Worm (Caenorhabditis elegans) whole organism, mixed stage, embryonic: ENCODE results near the gene T19D12.9.

Experiments
- M03D4.4 ChIP-seq: sonication (generic microtip); optimal IDR thresholded peaks from 2 replicates; lab custom pipeline; 2017; ENCODE audit warnings: mild to moderate bottlenecking, missing genetic modification characterization, missing compliant biosample characterization
- bed-3 ChIP-seq: fragments of 200-800 bp; sonication (Bioruptor generic); optimal IDR thresholded peaks from 3 replicates; lab custom pipeline; 2018; ENCODE audit warnings: mild to moderate bottlenecking, missing genetic modification characterization, moderate library complexity, missing compliant biosample characterization
- blmp-1 ChIP-seq: fragments of 150-350 bp; optimal IDR thresholded peaks from 2 replicates; lab custom pipeline; 2014; ENCODE audit warnings: missing biosample characterization, missing genetic modification characterization
- ceh-39 ChIP-seq: fragments of 150-350 bp; optimal IDR thresholded peaks from 2 replicates; lab custom pipeline; 2014; ENCODE audit warnings: missing biosample characterization, missing genetic modification characterization
- ceh-43 ChIP-seq: fragments of 200-800 bp; sonication (Bioruptor generic); optimal IDR thresholded peaks from 2 replicates; lab custom pipeline; 2018; ENCODE audit warnings: mild to moderate bottlenecking, missing genetic modification characterization, moderate library complexity, missing compliant biosample characterization
- ceh-83 ChIP-seq: fragments of 200-800 bp; sonication (Bioruptor generic); optimal IDR thresholded peaks from 2 replicates; lab custom pipeline; 2018; ENCODE audit warnings: mild to moderate bottlenecking, missing genetic modification characterization, missing compliant biosample characterization
- ces-1 ChIP-seq: fragments of 150-350 bp; optimal IDR thresholded peaks from 2 replicates; lab custom pipeline; 2014; ENCODE audit warnings: missing biosample characterization, missing genetic modification reagents, missing genetic modification characterization
- cnd-1 ChIP-seq: fragments of 200-800 bp; sonication (Bioruptor generic); optimal IDR thresholded peaks from 2 replicates; lab custom pipeline; 2018; ENCODE audit warnings: mild to moderate bottlenecking, missing genetic modification characterization, missing compliant biosample characterization
- drap-1 ChIP-seq: fragments of 200-800 bp; sonication (Bioruptor generic); optimal IDR thresholded peaks from 3 replicates; lab custom pipeline; 2018; ENCODE audit warnings: mild to moderate bottlenecking, missing genetic modification characterization, missing compliant biosample characterization
- elt-1 ChIP-seq: sonication (generic microtip); optimal IDR thresholded peaks from 2 replicates; lab custom pipeline; 2017; ENCODE audit warnings: missing genetic modification characterization, mild to moderate bottlenecking, missing compliant biosample characterization, antibody characterized with exemption, moderate library complexity, borderline replicate concordance; ENCODE audit not compliant: insufficient read depth
- flh-1 ChIP-seq: fragments of 200-800 bp; sonication (Bioruptor generic); optimal IDR thresholded peaks from 2 replicates; lab custom pipeline; 2018; ENCODE audit warnings: mild to moderate bottlenecking, missing genetic modification characterization, moderate library complexity, missing compliant biosample characterization
- hlh-1 ChIP-seq: fragments of 150-350 bp; optimal IDR thresholded peaks from 2 replicates; lab custom pipeline; 2014; ENCODE audit warnings: missing biosample characterization, missing genetic modification reagents, missing genetic modification characterization
- lin-13 ChIP-seq: fragments of 150-350 bp; optimal IDR thresholded peaks from 2 replicates; lab custom pipeline; 2014; ENCODE audit warnings: missing biosample characterization, missing genetic modification characterization
- lin-32 ChIP-seq: fragments of 200-800 bp; sonication (Bioruptor generic); optimal IDR thresholded peaks from 2 replicates; lab custom pipeline; 2018; ENCODE audit warnings: mild to moderate bottlenecking, missing genetic modification characterization, missing compliant biosample characterization
- lsy-2 ChIP-seq: fragments of 150-350 bp; optimal IDR thresholded peaks from 2 replicates; lab custom pipeline; 2014; ENCODE audit warnings: missing biosample characterization, missing genetic modification characterization
- mab-5 ChIP-seq: fragments of 150-350 bp; optimal IDR thresholded peaks from 2 replicates; lab custom pipeline; 2014; ENCODE audit warnings: missing biosample characterization, missing genetic modification characterization
- mep-1 ChIP-seq: fragments of 150-350 bp; optimal IDR thresholded peaks from 2 replicates; lab custom pipeline; 2017; ENCODE audit warnings: missing biosample characterization, missing genetic modification reagents, missing genetic modification characterization, inconsistent platforms
- mls-2 ChIP-seq: sonication (generic microtip); optimal IDR thresholded peaks from 2 replicates; lab custom pipeline; 2016; ENCODE audit warnings: mild to moderate bottlenecking, missing genetic modification characterization, moderate library complexity, missing compliant biosample characterization
- nhr-12 ChIP-seq: fragments of 150-350 bp; optimal IDR thresholded peaks from 2 replicates; lab custom pipeline; 2014; ENCODE audit warnings: missing biosample characterization, missing genetic modification characterization
- nhr-2 ChIP-seq: fragments of 150-350 bp; optimal IDR thresholded peaks from 2 replicates; lab custom pipeline; 2014; ENCODE audit warnings: missing biosample characterization, missing genetic modification characterization
- nhr-237 ChIP-seq: fragments of 150-350 bp; optimal IDR thresholded peaks from 2 replicates; lab custom pipeline; 2014; ENCODE audit warnings: missing biosample characterization, missing genetic modification characterization
- nhr-28 ChIP-seq: fragments of 150-350 bp; optimal IDR thresholded peaks from 2 replicates; lab custom pipeline; 2014; ENCODE audit warnings: missing biosample characterization, missing genetic modification characterization
- nhr-76 ChIP-seq: sonication (generic microtip); optimal IDR thresholded peaks from 2 replicates; lab custom pipeline; 2017; ENCODE audit warnings: missing biosample characterization, missing genetic modification characterization
- pha-4 ChIP-seq: fragments of 150-350 bp; optimal IDR thresholded peaks from 2 replicates; lab custom pipeline; 2018; ENCODE audit warnings: missing biosample characterization, missing genetic modification reagents, missing genetic modification characterization
- sem-2 ChIP-seq: fragments of 200-800 bp; sonication (Bioruptor generic); optimal IDR thresholded peaks from 2 replicates; lab custom pipeline; 2018; ENCODE audit warnings: mild to moderate bottlenecking, missing genetic modification characterization, missing compliant biosample characterization
- snpc-4 ChIP-seq: fragments of 150-350 bp; optimal IDR thresholded peaks from 2 replicates; lab custom pipeline; 2014; ENCODE audit warnings: missing biosample characterization, missing genetic modification characterization
- sptf-1 ChIP-seq: sonication (generic microtip); optimal IDR thresholded peaks from 2 replicates; lab custom pipeline; 2017; ENCODE audit warnings: mild to moderate bottlenecking, missing genetic modification characterization, moderate library complexity, missing compliant biosample characterization
- tbx-8 ChIP-seq: fragments of 200-800 bp; sonication (Bioruptor generic); optimal IDR thresholded peaks from 2 replicates; lab custom pipeline; 2018; ENCODE audit warnings: mild to moderate bottlenecking, missing genetic modification characterization, moderate library complexity, missing compliant biosample characterization
- unc-120 ChIP-seq: sonication (generic microtip); optimal IDR thresholded peaks from 2 replicates; lab custom pipeline; 2017; ENCODE audit warnings: missing genetic modification characterization, missing compliant biosample characterization; ENCODE audit not compliant: poor library complexity, severe bottlenecking
- unc-39 ChIP-seq: fragments of 150-350 bp; optimal IDR thresholded peaks from 2 replicates; lab custom pipeline; 2014; ENCODE audit warnings: missing biosample characterization, missing genetic modification characterization
- unc-62 ChIP-seq: fragments of 150-350 bp; optimal IDR thresholded peaks from 2 replicates; lab custom pipeline; 2014; ENCODE audit warnings: missing biosample characterization, missing genetic modification reagents, missing genetic modification characterization

T19D12.9 gene

DNA sequence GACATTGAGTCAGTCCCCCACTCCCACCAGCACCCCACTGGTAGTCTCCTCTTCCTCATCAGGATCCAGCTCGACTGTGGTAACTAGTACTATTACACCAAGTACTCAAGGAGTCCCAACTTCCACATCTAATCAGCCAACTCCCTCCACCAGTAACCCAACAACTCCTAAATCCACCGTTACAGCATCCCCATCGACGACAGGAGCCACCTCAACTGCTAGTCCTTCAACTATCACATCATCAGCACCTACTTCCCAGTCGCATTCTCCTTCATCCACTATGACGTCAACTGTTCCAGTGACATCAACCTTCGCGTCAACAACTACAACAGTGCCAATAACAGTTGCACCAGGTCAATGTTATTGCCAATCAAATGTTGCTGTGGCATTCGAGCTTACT, 14.3 kb upstream of the T19D12.9 start:
- TF ChIP-seq nhr-12 (tag; lab: Kevin White, UChicago) = no peak
- TF ChIP-seq cnd-1 (tag; lab: Kevin White, UChicago) = no peak
- no peak for TF ChIP-seq M03D4.4 (tag; lab: Kevin White, UChicago)
- no peak for TF ChIP-seq ceh-39
- TF ChIP-seq lsy-2 (tag; lab: Kevin White, UChicago) = no peak
- no peak for TF ChIP-seq mab-5 (tag; lab: Kevin White, UChicago)
- TF ChIP-seq nhr-76 (tag; lab: Kevin White, UChicago) = no peak
- TF ChIP-seq snpc-4 = no peak
- no peak for TF ChIP-seq unc-120 (tag; lab: Kevin White, UChicago)
- TF ChIP-seq nhr-2 (tag; lab: Kevin White, UChicago) = no peak
- no peak for TF ChIP-seq mep-1
- no peak for TF ChIP-seq blmp-1
- no peak for TF ChIP-seq mls-2 (tag; lab: Kevin White, UChicago)
- TF ChIP-seq lin-32 (GFP tag; lab: Kevin White, UChicago) = no peak
- TF ChIP-seq flh-1 (GFP tag; lab: Kevin White, UChicago) = no peak
- TF ChIP-seq drap-1 (GFP tag; lab: Kevin White, UChicago) = no peak

- no peak for TF ChIP-seq mls-2 (tag; lab: Kevin White, UChicago)
- no peak for TF ChIP-seq ces-1 (GFP tag; lab: Kevin White, UChicago)
- TF ChIP-seq lin-32 (GFP tag; lab: Kevin White, UChicago) = no peak
- TF ChIP-seq lin-13 (tag; lab: Kevin White, UChicago) = no peak
- no peak for TF ChIP-seq pha-4 (tag; lab: Kevin White, UChicago)
- TF ChIP-seq nhr-76 (tag; lab: Kevin White, UChicago) = no peak
- no peak for TF ChIP-seq mep-1
- TF ChIP-seq elt-1 (tag; lab: Kevin White, UChicago) = no peak
- no peak for TF ChIP-seq bed-3 (GFP tag; lab: Kevin White, UChicago)
- TF ChIP-seq cnd-1 (tag; lab: Kevin White, UChicago) = no peak
- no peak for TF ChIP-seq mab-5 (tag; lab: Kevin White, UChicago)
- TF ChIP-seq flh-1 (GFP tag; lab: Kevin White, UChicago) = no peak
- no peak for TF ChIP-seq nhr-28 (tag; lab: Kevin White, UChicago)
- TF ChIP-seq lsy-2 (tag; lab: Kevin White, UChicago) = no peak
- no peak for TF ChIP-seq nhr-237 (tag; lab: Kevin White, UChicago)
- no peak for TF ChIP-seq sptf-1
- TF ChIP-seq ceh-39 = no peak
- TF ChIP-seq ceh-83 = no peak
- TF ChIP-seq nhr-12 (tag; lab: Kevin White, UChicago) = no peak
- TF ChIP-seq sem-2 (GFP tag; lab: Kevin White, UChicago) = no peak
Measured at ce11 chrII:6667534-6667933, 13.3 kb upstream of the T19D12.9 start.

ce11 chrII:6666598-6666997, 12.4 kb upstream of the T19D12.9 start, which contains the start of gene T19D12.1:
Gene T19D12.1, plus strand, starts transcription at chrII:6666898.
- TF ChIP-seq drap-1 (GFP tag; lab: Kevin White, UChicago) (no peak), lin-32 (GFP tag; lab: Kevin White, UChicago) (no peak), lin-13 (tag; lab: Kevin White, UChicago) (no peak), ceh-43 (GFP tag; lab: Kevin White, UChicago) (no peak), hlh-1 (tag; lab: Kevin White, UChicago) (no peak), unc-62 (GFP tag; lab: Kevin White, UChicago) (no peak)

- TF ChIP-seq pha-4 (tag; lab: Kevin White, UChicago) (no peak), tbx-8 (GFP tag; lab: Kevin White, UChicago) (no peak), blmp-1 (no peak), nhr-76 (tag; lab: Kevin White, UChicago) (no peak), flh-1 (GFP tag; lab: Kevin White, UChicago) (no peak), sptf-1 (no peak), nhr-2 (tag; lab: Kevin White, UChicago) (no peak), elt-1 (tag; lab: Kevin White, UChicago) (no peak), unc-39 (tag; lab: Kevin White, UChicago) (no peak), hlh-1 (tag; lab: Kevin White, UChicago) (no peak)
Measured at ce11 chrII:6665908-6666307, 11.7 kb upstream of the T19D12.9 start.

ce11 chrII:6663799-6664198, 9.6 kb upstream of the T19D12.9 start:
- TF ChIP-seq mls-2 (tag; lab: Kevin White, UChicago) = no peak
- TF ChIP-seq lin-13 (tag; lab: Kevin White, UChicago) = no peak
- TF ChIP-seq lin-32 (GFP tag; lab: Kevin White, UChicago) = no peak
- no peak for TF ChIP-seq lsy-2 (tag; lab: Kevin White, UChicago)
- no peak for TF ChIP-seq nhr-76 (tag; lab: Kevin White, UChicago)
- no peak for TF ChIP-seq sptf-1
- no peak for TF ChIP-seq pha-4 (tag; lab: Kevin White, UChicago)
- TF ChIP-seq bed-3 (GFP tag; lab: Kevin White, UChicago) = no peak
- TF ChIP-seq ces-1 (GFP tag; lab: Kevin White, UChicago) = no peak
- TF ChIP-seq flh-1 (GFP tag; lab: Kevin White, UChicago) = no peak
- TF ChIP-seq mep-1 = no peak
- TF ChIP-seq ceh-39 = no peak
